Fruit fly (Drosophila melanogaster) whole organism, embryonic: ENCODE measurements around the gene Oseg2.

ENCODE experiments used
- Bdp1 ChIP-seq: fragments of 200-800 bp; sonication (Bioruptor generic); optimal IDR thresholded peaks from 3 replicates; lab custom pipeline; 2016; ENCODE audit warnings: missing biosample characterization, missing genetic modification characterization
- CG10209 ChIP-seq: fragments of 200-800 bp; sonication (Bioruptor generic); optimal IDR thresholded peaks from 3 replicates; lab custom pipeline; 2017; ENCODE audit warnings: missing biosample characterization, mild to moderate bottlenecking, missing genetic modification characterization, missing genetic modification reagents
- CG11456 ChIP-seq: fragments of 200-800 bp; sonication (Bioruptor generic); IDR thresholded peaks from 3 replicates; pipeline ENCODE4 v1.3.6; 2022; ENCODE audit warnings: missing biosample characterization, missing genetic modification characterization
- CG12744 ChIP-seq: fragments of 200-800 bp; sonication (Bioruptor generic); optimal IDR thresholded peaks from 2 replicates; lab custom pipeline; 2016; ENCODE audit warnings: missing biosample characterization, missing genetic modification characterization
- CG13624 ChIP-seq: fragments of 200-800 bp; sonication (Bioruptor generic); optimal IDR thresholded peaks from 2 replicates; lab custom pipeline; 2016; ENCODE audit warnings: missing biosample characterization, missing genetic modification characterization
- CG15269 ChIP-seq: fragments of 200-800 bp; sonication (Bioruptor generic); optimal IDR thresholded peaks from 2 replicates; lab custom pipeline; 2018; ENCODE audit warnings: missing biosample characterization, mild to moderate bottlenecking, missing genetic modification characterization, moderate library complexity
- CG17912 ChIP-seq: fragments of 200-800 bp; sonication (Bioruptor generic); optimal IDR thresholded peaks from 2 replicates; lab custom pipeline; 2018; ENCODE audit warnings: missing biosample characterization, mild to moderate bottlenecking, missing genetic modification characterization
- CG2120 ChIP-seq: fragments of 200-800 bp; sonication (Bioruptor generic); optimal IDR thresholded peaks from 3 replicates; lab custom pipeline; 2016; ENCODE audit warnings: missing biosample characterization, missing genetic modification characterization
- CG31365 ChIP-seq: fragments of 200-800 bp; sonication (Bioruptor generic); optimal IDR thresholded peaks from 2 replicates; lab custom pipeline; 2018; ENCODE audit warnings: missing biosample characterization, mild to moderate bottlenecking, missing genetic modification characterization
- CG31388 ChIP-seq: fragments of 200-800 bp; sonication (Bioruptor generic); optimal IDR thresholded peaks from 2 replicates; lab custom pipeline; 2016; ENCODE audit warnings: missing biosample characterization, missing genetic modification characterization
- CG3281 ChIP-seq: fragments of 200-800 bp; sonication (Bioruptor generic); optimal IDR thresholded peaks from 3 replicates; lab custom pipeline; 2017; ENCODE audit warnings: missing biosample characterization, mild to moderate bottlenecking, missing genetic modification characterization
- CG34224 ChIP-seq: fragments of 200-800 bp; sonication (Bioruptor generic); IDR thresholded peaks from 3 replicates; pipeline ENCODE4 v1.3.6; 2022; ENCODE audit warnings: missing biosample characterization, missing genetic modification characterization; ENCODE audit not compliant: partially characterized antibody
- CG4424 ChIP-seq: fragments of 200-800 bp; sonication (Bioruptor generic); optimal IDR thresholded peaks from 3 replicates; lab custom pipeline; 2016; ENCODE audit warnings: missing biosample characterization, missing genetic modification characterization
- CG7745 ChIP-seq: fragments of 200-800 bp; sonication (Bioruptor generic); optimal IDR thresholded peaks from 2 replicates; lab custom pipeline; 2018; ENCODE audit warnings: missing biosample characterization, mild to moderate bottlenecking, missing genetic modification characterization, moderate library complexity
- CG8359 ChIP-seq: fragments of 200-800 bp; sonication (Bioruptor generic); optimal IDR thresholded peaks from 2 replicates; lab custom pipeline; 2017; ENCODE audit warnings: missing biosample characterization, mild to moderate bottlenecking, missing genetic modification characterization, borderline replicate concordance
- CG8924 ChIP-seq: fragments of 200-800 bp; optimal IDR thresholded peaks from 3 replicates; lab custom pipeline; 2019; ENCODE audit warnings: missing biosample characterization, mild to moderate bottlenecking, missing genetic modification characterization, moderate library complexity
- Dip3 ChIP-seq: fragments of 200-800 bp; sonication (Bioruptor generic); optimal IDR thresholded peaks from 3 replicates; lab custom pipeline; 2016; ENCODE audit warnings: missing biosample characterization, missing genetic modification characterization
- Dll ChIP-seq: fragments of 200-800 bp; sonication (Bioruptor generic); IDR thresholded peaks from 4 replicates; pipeline ENCODE4 v1.3.6; 2022; ENCODE audit warnings: missing biosample characterization, missing genetic modification characterization; ENCODE audit not compliant: partially characterized antibody
- Fer1 ChIP-seq: fragments of 200-800 bp; sonication (Bioruptor generic); optimal IDR thresholded peaks from 2 replicates; lab custom pipeline; 2017; ENCODE audit warnings: missing biosample characterization, mild to moderate bottlenecking, missing genetic modification characterization
- Gug ChIP-seq: fragments of 200-800 bp; sonication (Bioruptor generic); IDR thresholded peaks from 4 replicates; pipeline ENCODE4 v1.3.6; 2022; ENCODE audit warnings: missing biosample characterization, missing genetic modification characterization
- HLH3B ChIP-seq: fragments of 200-800 bp; sonication (Bioruptor generic); IDR thresholded peaks from 2 replicates; pipeline ENCODE4 v1.3.6; 2022; ENCODE audit warnings: missing biosample characterization, missing genetic modification characterization
- Hey ChIP-seq: fragments of 200-800 bp; sonication (Bioruptor generic); optimal IDR thresholded peaks from 3 replicates; lab custom pipeline; 2018; ENCODE audit warnings: missing biosample characterization, mild to moderate bottlenecking, missing genetic modification characterization
- Hr3 ChIP-seq: fragments of 200-800 bp; sonication (Bioruptor generic); optimal IDR thresholded peaks from 3 replicates; lab custom pipeline; 2016; ENCODE audit warnings: missing biosample characterization, missing genetic modification characterization
- Oaz ChIP-seq: fragments of 200-800 bp; sonication (Bioruptor generic); IDR thresholded peaks from 2 replicates; pipeline ENCODE4 v1.3.6; 2022; ENCODE audit warnings: missing biosample characterization, missing genetic modification characterization
- Rx ChIP-seq: fragments of 200-800 bp; sonication (Bioruptor generic); IDR thresholded peaks from 2 replicates; pipeline ENCODE4 v1.3.6; 2022; ENCODE audit warnings: missing biosample characterization, missing genetic modification characterization
- amos ChIP-seq: fragments of 200-800 bp; sonication (Bioruptor generic); IDR thresholded peaks from 2 replicates; pipeline ENCODE4 v1.3.6; 2022; ENCODE audit warnings: missing biosample characterization, missing genetic modification characterization; ENCODE audit not compliant: partially characterized antibody
- corto ChIP-seq: fragments of 200-800 bp; sonication (Bioruptor generic); optimal IDR thresholded peaks from 2 replicates; lab custom pipeline; 2016; ENCODE audit warnings: missing biosample characterization, mild to moderate bottlenecking, missing genetic modification characterization, moderate library complexity
- dati ChIP-seq: fragments of 200-800 bp; sonication (Bioruptor generic); IDR thresholded peaks from 2 replicates; pipeline ENCODE4 v1.3.6; 2022; ENCODE audit warnings: missing biosample characterization, missing genetic modification characterization
- dysf ChIP-seq: fragments of 200-800 bp; sonication (Bioruptor generic); IDR thresholded peaks from 3 replicates; pipeline ENCODE4 v1.3.6; 2022; ENCODE audit warnings: missing biosample characterization, missing genetic modification characterization
- exex ChIP-seq: fragments of 200-800 bp; sonication (Bioruptor generic); optimal IDR thresholded peaks from 4 replicates; lab custom pipeline; 2018; ENCODE audit warnings: missing biosample characterization, mild to moderate bottlenecking, missing genetic modification characterization, moderate library complexity
- gfzf ChIP-seq: fragments of 200-800 bp; sonication (Bioruptor generic); optimal IDR thresholded peaks from 2 replicates; lab custom pipeline; 2016; ENCODE audit warnings: missing biosample characterization, mild to moderate bottlenecking, missing genetic modification characterization, moderate library complexity
- hb ChIP-seq: fragments of 200-800 bp; sonication (Bioruptor generic); IDR thresholded peaks from 3 replicates; pipeline ENCODE4 v1.3.6; 2022; ENCODE audit warnings: missing biosample characterization, missing genetic modification characterization; ENCODE audit not compliant: partially characterized antibody
- org-1 ChIP-seq: fragments of 200-800 bp; sonication (Bioruptor generic); optimal IDR thresholded peaks from 2 replicates; lab custom pipeline; 2017; ENCODE audit warnings: missing biosample characterization, missing genetic modification characterization
- otp ChIP-seq: fragments of 200-800 bp; sonication (Bioruptor generic); IDR thresholded peaks from 3 replicates; pipeline ENCODE4, ENCODE4 v1.3.6; 2022; ENCODE audit warnings: missing biosample characterization, missing genetic modification characterization
- wdn ChIP-seq: fragments of 200-800 bp; sonication (Bioruptor generic); IDR thresholded peaks from 2 replicates; pipeline ENCODE4 v1.3.6; 2022; ENCODE audit warnings: missing biosample characterization, missing genetic modification characterization
- wek ChIP-seq: fragments of 200-800 bp; sonication (Bioruptor generic); optimal IDR thresholded peaks from 3 replicates; lab custom pipeline; 2018; ENCODE audit warnings: missing biosample characterization, mild to moderate bottlenecking, missing genetic modification characterization, moderate library complexity

Gene Oseg2

dm6 chr3L:2268525-2268924 lies 39.1 kb downstream of the Oseg2 start, which contains the start of gene CG32302:
TSS of gene CG32302 (plus strand) at chr3L:2268825.
- peak; percentile 14 for TF ChIP-seq exex (tag; lab: Kevin White, UChicago)
- no peak for TF ChIP-seq CG11456 (GFP tag; lab: Robert Waterston, UW)

dm6 chr3L:2272669-2273068 lies 43.2 kb downstream of the Oseg2 start, which contains the start of gene yellow-g:
TSS of gene yellow-g (minus strand) at chr3L:2272769.
- TF ChIP-seq corto (GFP tag; lab: Kevin White, UChicago) (no peak), dysf (GFP tag; lab: Robert Waterston, UW) (no peak), CG3281 (GFP tag; lab: Kevin White, UChicago) (no peak), Gug (GFP tag; lab: Robert Waterston, UW) (no peak), CG8924 (no peak), CG8359 (GFP tag; lab: Kevin White, UChicago) (no peak), HLH3B (GFP tag; lab: Robert Waterston, UW) (no peak), CG2120 (GFP tag; lab: Kevin White, UChicago) (no peak), CG7745 (no peak), CG4424 (GFP tag; lab: Kevin White, UChicago) (no peak), CG17912 (GFP tag; lab: Kevin White, UChicago) (no peak), Dip3 (GFP tag; lab: Kevin White, UChicago) (no peak), CG34224 (GFP tag; lab: Robert Waterston, UW) (no peak), CG13624 (no peak), otp (GFP tag; lab: Robert Waterston, UW) (no peak), Hr3 (GFP tag; lab: Kevin White, UChicago) (no peak), Hey (tag; lab: Kevin White, UChicago) (no peak), Oaz (GFP tag; lab: Robert Waterston, UW) (no peak), wdn (GFP tag; lab: Robert Waterston, UW) (no peak), CG31365 (no peak)

- TF ChIP-seq Bdp1 (GFP tag; lab: Kevin White, UChicago) (peak; percentile 22), amos (GFP tag; lab: Robert Waterston, UW) (peak; percentile 46; the same call in 1 of the 2 replicates), CG10209 (GFP tag; lab: Kevin White, UChicago) (no peak)
Measured at dm6 chr3L:2273392-2273791, 43.9 kb downstream of the Oseg2 start.

dm6 chr3L:2276250-2276649 lies 46.8 kb downstream of the Oseg2 start, which contains the start of gene yellow-g2:
TSS of gene yellow-g2 (plus strand) at chr3L:2276550.
- no peak for TF ChIP-seq Rx (GFP tag; lab: Robert Waterston, UW)
- no peak for TF ChIP-seq hb (GFP tag; lab: Robert Waterston, UW)
- no peak for TF ChIP-seq gfzf (GFP tag; lab: Kevin White, UChicago)
- TF ChIP-seq CG12744 (GFP tag; lab: Kevin White, UChicago): no peak
- TF ChIP-seq wek (GFP tag; lab: Kevin White, UChicago): no peak
- TF ChIP-seq Fer1: no peak
- no peak for TF ChIP-seq Dll
- no peak for TF ChIP-seq dati (GFP tag; lab: Robert Waterston, UW)
- TF ChIP-seq CG31388 (GFP tag; lab: Kevin White, UChicago): no peak
- no peak for TF ChIP-seq CG15269
- no peak for TF ChIP-seq org-1 (GFP tag; lab: Kevin White, UChicago)
